Fruit fly (Drosophila melanogaster) whole organism, embryonic: ENCODE results near the gene ihog.

ENCODE experiments used
- CG11456 ChIP-seq: fragments of 200-800 bp; sonication (Bioruptor generic); IDR thresholded peaks from 3 replicates; pipeline ENCODE4 v1.3.6; 2022; ENCODE audit warnings: missing biosample characterization, missing genetic modification characterization
- CG12659 ChIP-seq: fragments of 200-800 bp; sonication (Bioruptor generic); optimal IDR thresholded peaks from 3 replicates; lab custom pipeline; 2017; ENCODE audit warnings: mild to moderate bottlenecking, missing biosample characterization, missing genetic modification reagents, missing genetic modification characterization
- CG13624 ChIP-seq: fragments of 200-800 bp; sonication (Bioruptor generic); optimal IDR thresholded peaks from 2 replicates; lab custom pipeline; 2016; ENCODE audit warnings: missing biosample characterization, missing genetic modification characterization
- CG15514 ChIP-seq: fragments of 200-800 bp; sonication (Bioruptor generic); optimal IDR thresholded peaks from 3 replicates; lab custom pipeline; 2017; ENCODE audit warnings: missing biosample characterization, missing genetic modification characterization, mild to moderate bottlenecking, moderate library complexity, missing genetic modification reagents
- CG17359 ChIP-seq: fragments of 200-800 bp; sonication (Bioruptor generic); optimal IDR thresholded peaks from 3 replicates; lab custom pipeline; 2018; ENCODE audit warnings: missing biosample characterization, mild to moderate bottlenecking, missing genetic modification characterization, moderate library complexity
- CG2120 ChIP-seq: fragments of 200-800 bp; sonication (Bioruptor generic); optimal IDR thresholded peaks from 3 replicates; lab custom pipeline; 2016; ENCODE audit warnings: missing biosample characterization, missing genetic modification characterization
- CG2712 ChIP-seq: fragments of 200-800 bp; optimal IDR thresholded peaks from 3 replicates; lab custom pipeline; 2019; ENCODE audit warnings: missing biosample characterization, mild to moderate bottlenecking, missing genetic modification characterization, moderate library complexity
- CG34422 ChIP-seq: fragments of 200-800 bp; sonication (Bioruptor generic); IDR thresholded peaks from 3 replicates; pipeline ENCODE4 v1.3.6; 2022; ENCODE audit warnings: missing biosample characterization, missing genetic modification characterization
- CG4360 ChIP-seq: fragments of 200-800 bp; sonication (Bioruptor generic); IDR thresholded peaks from 2 replicates; pipeline ENCODE4 v1.3.6; 2022; ENCODE audit warnings: missing biosample characterization, missing genetic modification characterization
- CG5180 ChIP-seq: fragments of 200-800 bp; sonication (Bioruptor generic); optimal IDR thresholded peaks from 3 replicates; lab custom pipeline; 2017; ENCODE audit warnings: missing biosample characterization, missing genetic modification characterization, mild to moderate bottlenecking, moderate library complexity, missing genetic modification reagents
- CG6654 ChIP-seq: fragments of 200-800 bp; sonication (Bioruptor generic); optimal IDR thresholded peaks from 2 replicates; lab custom pipeline; 2017; ENCODE audit warnings: missing biosample characterization, mild to moderate bottlenecking, missing genetic modification characterization
- CG7745 ChIP-seq: fragments of 200-800 bp; sonication (Bioruptor generic); optimal IDR thresholded peaks from 2 replicates; lab custom pipeline; 2018; ENCODE audit warnings: missing biosample characterization, mild to moderate bottlenecking, missing genetic modification characterization, moderate library complexity
- CG7987 ChIP-seq: fragments of 200-800 bp; sonication (Bioruptor generic); optimal IDR thresholded peaks from 2 replicates; lab custom pipeline; 2018; ENCODE audit warnings: missing biosample characterization, mild to moderate bottlenecking, missing genetic modification characterization, moderate library complexity
- CG9437 ChIP-seq: fragments of 200-800 bp; sonication (Bioruptor generic); optimal IDR thresholded peaks from 2 replicates; lab custom pipeline; 2018; ENCODE audit warnings: missing biosample characterization, mild to moderate bottlenecking, missing genetic modification characterization
- CoRest ChIP-seq: fragments of 200-800 bp; sonication (Bioruptor generic); optimal IDR thresholded peaks from 3 replicates; lab custom pipeline; 2018; ENCODE audit warnings: missing biosample characterization, mild to moderate bottlenecking, missing genetic modification characterization, moderate library complexity
- D ChIP-seq, 2 experiments: fragments of 200-800 bp in 1 of 2; fragments of >200 bp in 1 of 2; sonication (Bioruptor generic) in 1 of 2; optimal IDR thresholded peaks; 2 replicates in 1 of 2; 3 replicates in 1 of 2; lab custom pipeline; 2017; ENCODE audit warnings: mild to moderate bottlenecking in 1 of 2, missing biosample characterization in 1 of 2, missing genetic modification characterization in 1 of 2, missing genetic modification reagents in 1 of 2
- D19B ChIP-seq: fragments of 200-800 bp; sonication (Bioruptor generic); optimal IDR thresholded peaks from 2 replicates; lab custom pipeline; 2017; ENCODE audit warnings: missing biosample characterization, mild to moderate bottlenecking, missing genetic modification characterization
- Deaf1 ChIP-seq: fragments of 200-800 bp; optimal IDR thresholded peaks from 3 replicates; lab custom pipeline; 2019; ENCODE audit warnings: missing biosample characterization, mild to moderate bottlenecking, missing genetic modification characterization, moderate library complexity
- Dp ChIP-seq: fragments of 200-800 bp; sonication (Bioruptor generic); optimal IDR thresholded peaks from 2 replicates; lab custom pipeline; 2018; ENCODE audit warnings: missing biosample characterization, mild to moderate bottlenecking, missing genetic modification characterization, moderate library complexity
- E2f2 ChIP-seq: fragments of 200-800 bp; sonication (Bioruptor generic); IDR thresholded peaks from 2 replicates; pipeline ENCODE4 v1.3.6; 2022; ENCODE audit warnings: missing biosample characterization, missing genetic modification characterization
- HLH54F ChIP-seq: fragments of 200-800 bp; sonication (Bioruptor generic); optimal IDR thresholded peaks from 3 replicates; lab custom pipeline; 2016; ENCODE audit warnings: missing biosample characterization, missing genetic modification characterization
- Hmr ChIP-seq: fragments of 200-800 bp; sonication (Bioruptor generic); optimal IDR thresholded peaks from 3 replicates; lab custom pipeline; 2017; ENCODE audit warnings: mild to moderate bottlenecking, missing biosample characterization, missing genetic modification reagents, missing genetic modification characterization
- Hmx ChIP-seq: fragments of 200-800 bp; sonication (Bioruptor generic); optimal IDR thresholded peaks from 2 replicates; lab custom pipeline; 2016; ENCODE audit warnings: missing biosample characterization, missing genetic modification characterization
- Hr39 ChIP-seq: fragments of >200 bp; optimal IDR thresholded peaks from 2 replicates; lab custom pipeline; 2017
- MESR4 ChIP-seq: fragments of 200-800 bp; sonication (Bioruptor generic); optimal IDR thresholded peaks from 2 replicates; lab custom pipeline; 2018; ENCODE audit warnings: missing biosample characterization, mild to moderate bottlenecking, missing genetic modification characterization, moderate library complexity
- Nf-YC ChIP-seq: fragments of 200-800 bp; optimal IDR thresholded peaks from 3 replicates; lab custom pipeline; 2019; ENCODE audit warnings: missing biosample characterization, mild to moderate bottlenecking, missing genetic modification characterization, moderate library complexity
- Pdp1 ChIP-seq, 2 experiments: fragments of 200-800 bp; sonication (Bioruptor generic); optimal IDR thresholded peaks; 3 replicates each; lab custom pipeline; 2016; ENCODE audit warnings: missing biosample characterization in 2 of 2, missing genetic modification characterization in 2 of 2, mild to moderate bottlenecking in 1 of 2, moderate library complexity in 1 of 2
- Ptx1 ChIP-seq: fragments of 200-800 bp; sonication (Bioruptor generic); IDR thresholded peaks from 2 replicates; pipeline ENCODE4 v1.3.6; 2022; ENCODE audit warnings: missing biosample characterization, missing genetic modification characterization
- Sin3A ChIP-seq: fragments of >200 bp; optimal IDR thresholded peaks from 2 replicates; lab custom pipeline; 2018
- bbx ChIP-seq: fragments of 200-800 bp; sonication (Bioruptor generic); IDR thresholded peaks from 2 replicates; pipeline ENCODE4 v1.3.6; 2022; ENCODE audit warnings: missing biosample characterization, missing genetic modification characterization; ENCODE audit not compliant: partially characterized antibody
- bigmax ChIP-seq: fragments of 200-800 bp; sonication (Bioruptor generic); optimal IDR thresholded peaks from 2 replicates; lab custom pipeline; 2018; ENCODE audit warnings: missing biosample characterization, mild to moderate bottlenecking, missing genetic modification characterization
- bsh ChIP-seq, 2 experiments: fragments of 200-800 bp; sonication (Bioruptor generic); optimal IDR thresholded peaks; 2 replicates each; lab custom pipeline; 2017 to 2018; ENCODE audit warnings: mild to moderate bottlenecking in 2 of 2, missing biosample characterization in 2 of 2, missing genetic modification characterization in 2 of 2, moderate library complexity in 1 of 2
- chm ChIP-seq: fragments of 200-800 bp; sonication (Bioruptor generic); IDR thresholded peaks from 2 replicates; pipeline ENCODE4 v1.3.6; 2022; ENCODE audit warnings: missing biosample characterization, missing genetic modification characterization
- chn ChIP-seq: fragments of 200-800 bp; sonication (Bioruptor generic); optimal IDR thresholded peaks from 2 replicates; lab custom pipeline; 2016; ENCODE audit warnings: missing biosample characterization, missing genetic modification characterization
- dm ChIP-seq: fragments of 200-800 bp; sonication (Bioruptor generic); optimal IDR thresholded peaks from 3 replicates; lab custom pipeline; 2016; ENCODE audit warnings: missing biosample characterization, missing genetic modification characterization
- dmrt99B ChIP-seq: fragments of 200-800 bp; sonication (Bioruptor generic); optimal IDR thresholded peaks from 2 replicates; lab custom pipeline; 2018; ENCODE audit warnings: missing biosample characterization, mild to moderate bottlenecking, missing genetic modification characterization, moderate library complexity
- ftz-f1 ChIP-seq: fragments of 200-800 bp; sonication (Bioruptor generic); optimal IDR thresholded peaks from 2 replicates; lab custom pipeline; 2016; ENCODE audit warnings: missing biosample characterization, missing genetic modification characterization
- gfzf ChIP-seq: fragments of 200-800 bp; sonication (Bioruptor generic); optimal IDR thresholded peaks from 2 replicates; lab custom pipeline; 2016; ENCODE audit warnings: missing biosample characterization, mild to moderate bottlenecking, missing genetic modification characterization, moderate library complexity
- kni ChIP-seq: fragments of 200-800 bp; sonication (Bioruptor generic); optimal IDR thresholded peaks from 3 replicates; lab custom pipeline; 2017; ENCODE audit warnings: mild to moderate bottlenecking, missing biosample characterization, missing genetic modification reagents, missing genetic modification characterization
- phol ChIP-seq: fragments of 200-800 bp; sonication (Bioruptor generic); optimal IDR thresholded peaks from 3 replicates; lab custom pipeline; 2018; ENCODE audit warnings: missing biosample characterization, mild to moderate bottlenecking, missing genetic modification characterization, moderate library complexity
- pzg ChIP-seq: fragments of 200-800 bp; sonication (Bioruptor generic); optimal IDR thresholded peaks from 3 replicates; lab custom pipeline; 2018; ENCODE audit warnings: missing biosample characterization, mild to moderate bottlenecking, missing genetic modification characterization, moderate library complexity
- ranshi ChIP-seq: fragments of 200-800 bp; sonication (Bioruptor generic); IDR thresholded peaks from 2 replicates; pipeline ENCODE4 v1.3.6; 2022; ENCODE audit warnings: missing biosample characterization, missing genetic modification characterization
- ro ChIP-seq: fragments of 200-800 bp; sonication (Bioruptor generic); IDR thresholded peaks from 2 replicates; pipeline ENCODE4 v1.3.6; 2022; ENCODE audit warnings: missing biosample characterization, missing genetic modification characterization
- sd ChIP-seq: fragments of 200-800 bp; sonication (Bioruptor generic); optimal IDR thresholded peaks from 3 replicates; lab custom pipeline; 2018; ENCODE audit warnings: missing biosample characterization, mild to moderate bottlenecking, missing genetic modification characterization, moderate library complexity
- sens ChIP-seq: fragments of 200-800 bp; sonication (Bioruptor generic); peaks from one replicate; lab custom pipeline; 2016; ENCODE audit warnings: missing biosample characterization, missing genetic modification characterization
- sqz ChIP-seq: fragments of 200-800 bp; sonication (Bioruptor generic); optimal IDR thresholded peaks from 3 replicates; lab custom pipeline; 2018; ENCODE audit warnings: missing biosample characterization, mild to moderate bottlenecking, missing genetic modification characterization
- tap ChIP-seq: fragments of 200-800 bp; optimal IDR thresholded peaks from 3 replicates; lab custom pipeline; 2019; ENCODE audit warnings: missing biosample characterization, mild to moderate bottlenecking, missing genetic modification characterization, moderate library complexity
- tup ChIP-seq: fragments of 200-800 bp; sonication (Bioruptor generic); optimal IDR thresholded peaks from 2 replicates; lab custom pipeline; 2016; ENCODE audit warnings: missing biosample characterization, mild to moderate bottlenecking, missing genetic modification characterization, moderate library complexity

ihog gene

dm6 chr2L:6921360-6922090, 27.1 kb downstream of the ihog start (continued):
- TF ChIP-seq CG5180 (GFP tag; lab: Kevin White, UChicago) (no peak), CG2120 (peak; percentile 7), E2f2 (0 out of 2 replicates have a peak, but pooled peaks have one; percentile 12), Ptx1 (GFP tag; lab: Robert Waterston, UW) (no peak), tap (tag; lab: Kevin White, UChicago) (peak; percentile 14), CG4360 (no peak), CG6654 (GFP tag; lab: Kevin White, UChicago) (no peak), CoRest (tag; lab: Kevin White, UChicago) (no peak), chn (peak; percentile 28), Dp (GFP tag; lab: Kevin White, UChicago) (peak; percentile 22), chm (GFP tag; lab: Robert Waterston, UW) (peak; percentile 2; the same call in 1 of the 2 replicates), CG12659 (peak; percentile 13), sqz (GFP tag; lab: Kevin White, UChicago) (peak; percentile 65), D (optimal IDR thresholded peaks at IDR 0.05; lab: Kevin White, UChicago) (peak; percentile 46), D (GFP tag; optimal IDR thresholded peaks at IDR 0.05; lab: Kevin White, UChicago) (no peak), CG15514 (GFP tag; lab: Kevin White, UChicago) (peak; percentile 29), D19B (GFP tag; lab: Kevin White, UChicago) (peak; percentile 51), sd (tag; lab: Kevin White, UChicago) (no peak), sens (GFP tag; lab: Kevin White, UChicago) (peak; percentile 88), gfzf (GFP tag; lab: Kevin White, UChicago) (peak; percentile 19), bbx (GFP tag; lab: Robert Waterston, UW) (0 out of 2 replicates have a peak, but pooled peaks have one; percentile 16), tup (no peak), ranshi (GFP tag; lab: Robert Waterston, UW) (no peak), pzg (peak; percentile 16), ftz-f1 (peak; percentile 79), phol (peak; percentile 71), CG7987 (no peak), bsh (GFP tag; optimal IDR thresholded peaks at IDR 0.05; lab: Kevin White, UChicago) (peak in 1 of 2 experiments; percentile 7), kni (GFP tag; lab: Kevin White, UChicago) (no peak), Sin3A (lab: Kevin White, UChicago) (peak; percentile 19), Hmx (GFP tag; lab: Kevin White, UChicago) (peak; percentile 41), CG34422 (GFP tag; lab: Robert Waterston, UW) (peak; percentile 59; the same call in 1 of the 3 replicates), CG2712 (peak; percentile 13), Pdp1 (GFP tag; optimal IDR thresholded peaks at IDR 0.05; lab: Kevin White, UChicago) (peak in 1 of 2 experiments; percentile 3), CG9437 (GFP tag; lab: Kevin White, UChicago) (peak; percentile 99)

- peak; percentile 50 for TF ChIP-seq Hr39 (lab: Kevin White, UChicago)
- TF ChIP-seq bbx (GFP tag; lab: Robert Waterston, UW): peak; percentile 53; the same call in 1 of the 2 replicates
- TF ChIP-seq ro (GFP tag; lab: Robert Waterston, UW): no peak
- TF ChIP-seq Nf-YC (tag; lab: Kevin White, UChicago): peak; percentile 43
- TF ChIP-seq HLH54F (GFP tag; lab: Kevin White, UChicago): no peak
- peak; percentile 96 for TF ChIP-seq bigmax (GFP tag; lab: Kevin White, UChicago)
- TF ChIP-seq dmrt99B: no peak
- peak; percentile 66 for TF ChIP-seq dm (GFP tag; lab: Kevin White, UChicago)
- TF ChIP-seq CG13624 (GFP tag; lab: Kevin White, UChicago): peak; percentile 54
- peak; percentile 68 for TF ChIP-seq MESR4 (GFP tag; lab: Kevin White, UChicago)
- TF ChIP-seq phol: peak; percentile 12
- no peak for TF ChIP-seq CG7745 (tag; lab: Kevin White, UChicago)
- no peak for TF ChIP-seq CG17359 (tag; lab: Kevin White, UChicago)
- peak; percentile 91 for TF ChIP-seq Deaf1 (tag; lab: Kevin White, UChicago)
- no peak for TF ChIP-seq CG11456
- peak; percentile 10 for TF ChIP-seq Hmr (GFP tag; lab: Kevin White, UChicago)
Measured at dm6 chr2L:6920661-6921359, 27.8 kb downstream of the ihog start, which contains the start of gene Hrb27C. Gene Hrb27C, plus strand, starts transcription at chr2L:6920704.
